Fruit fly (Drosophila melanogaster) whole organism, embryonic: Measurements from ENCODE around the gene RpL34b.

ENCODE experiments used
- Atf6 ChIP-seq: fragments of 200-800 bp; sonication (Bioruptor generic); IDR thresholded peaks from 2 replicates; pipeline ENCODE4 v1.3.6; 2022; ENCODE audit warnings: missing biosample characterization, missing genetic modification characterization
- CG10147 ChIP-seq: fragments of 200-800 bp; sonication (Bioruptor generic); optimal IDR thresholded peaks from 2 replicates; lab custom pipeline; 2019; ENCODE audit warnings: missing biosample characterization, mild to moderate bottlenecking, missing genetic modification characterization, moderate library complexity
- CG12659 ChIP-seq: fragments of 200-800 bp; sonication (Bioruptor generic); optimal IDR thresholded peaks from 3 replicates; lab custom pipeline; 2017; ENCODE audit warnings: mild to moderate bottlenecking, missing biosample characterization, missing genetic modification reagents, missing genetic modification characterization
- CG12744 ChIP-seq: fragments of 200-800 bp; sonication (Bioruptor generic); optimal IDR thresholded peaks from 2 replicates; lab custom pipeline; 2016; ENCODE audit warnings: missing biosample characterization, missing genetic modification characterization
- CG1603 ChIP-seq: fragments of 200-800 bp; sonication (Bioruptor generic); optimal IDR thresholded peaks from 2 replicates; lab custom pipeline; 2019; ENCODE audit warnings: missing biosample characterization, mild to moderate bottlenecking, missing genetic modification characterization, moderate library complexity
- CG17186 ChIP-seq: fragments of 200-800 bp; sonication (Bioruptor generic); optimal IDR thresholded peaks from 3 replicates; lab custom pipeline; 2017; ENCODE audit warnings: missing biosample characterization, missing genetic modification reagents, missing genetic modification characterization
- CG2120 ChIP-seq: fragments of 200-800 bp; sonication (Bioruptor generic); optimal IDR thresholded peaks from 3 replicates; lab custom pipeline; 2016; ENCODE audit warnings: missing biosample characterization, missing genetic modification characterization
- CG2875 ChIP-seq: fragments of 200-800 bp; sonication (Bioruptor generic); optimal IDR thresholded peaks from 2 replicates; lab custom pipeline; 2017; ENCODE audit warnings: missing biosample characterization, mild to moderate bottlenecking, missing genetic modification characterization, missing genetic modification reagents
- CG33557 ChIP-seq: fragments of 200-800 bp; sonication (Bioruptor generic); optimal IDR thresholded peaks from 2 replicates; lab custom pipeline; 2019; ENCODE audit warnings: missing biosample characterization, mild to moderate bottlenecking, missing genetic modification characterization, moderate library complexity
- CG3407 ChIP-seq: fragments of 200-800 bp; sonication (Bioruptor generic); optimal IDR thresholded peaks from 2 replicates; lab custom pipeline; 2018; ENCODE audit warnings: missing biosample characterization, mild to moderate bottlenecking, missing genetic modification characterization
- CG34376 ChIP-seq: fragments of 200-800 bp; sonication (Bioruptor generic); optimal IDR thresholded peaks from 2 replicates; lab custom pipeline; 2018; ENCODE audit warnings: missing biosample characterization, mild to moderate bottlenecking, missing genetic modification characterization
- CG4360 ChIP-seq: fragments of 200-800 bp; sonication (Bioruptor generic); IDR thresholded peaks from 2 replicates; pipeline ENCODE4 v1.3.6; 2022; ENCODE audit warnings: missing biosample characterization, missing genetic modification characterization
- CG4617 ChIP-seq: fragments of 200-800 bp; sonication (Bioruptor generic); optimal IDR thresholded peaks from 3 replicates; lab custom pipeline; 2016; ENCODE audit warnings: missing biosample characterization, missing genetic modification characterization, borderline replicate concordance
- CG4707 ChIP-seq: fragments of 200-800 bp; sonication (Bioruptor generic); optimal IDR thresholded peaks from 2 replicates; lab custom pipeline; 2018; ENCODE audit warnings: missing biosample characterization, mild to moderate bottlenecking, missing genetic modification characterization, moderate library complexity
- CG7357 ChIP-seq: fragments of 200-800 bp; sonication (Bioruptor generic); IDR thresholded peaks from 3 replicates; pipeline ENCODE4 v1.3.6; 2022; ENCODE audit warnings: missing biosample characterization, missing genetic modification characterization
- CG9437 ChIP-seq: fragments of 200-800 bp; sonication (Bioruptor generic); optimal IDR thresholded peaks from 2 replicates; lab custom pipeline; 2018; ENCODE audit warnings: missing biosample characterization, mild to moderate bottlenecking, missing genetic modification characterization
- CHES-1-like ChIP-seq: fragments of 200-800 bp; sonication (Bioruptor generic); optimal IDR thresholded peaks from 2 replicates; lab custom pipeline; 2016; ENCODE audit warnings: missing biosample characterization, missing genetic modification characterization
- Dek ChIP-seq: fragments of 200-800 bp; sonication (Bioruptor generic); optimal IDR thresholded peaks from 3 replicates; lab custom pipeline; 2019; ENCODE audit warnings: missing biosample characterization, mild to moderate bottlenecking, missing genetic modification characterization, moderate library complexity
- Dfd ChIP-seq, 2 experiments: fragments of >200 bp; optimal IDR thresholded peaks; 2 replicates each; lab custom pipeline; 2017; ENCODE audit warnings: missing biosample characterization in 2 of 2, missing genetic modification characterization in 2 of 2
- Kr ChIP-seq: fragments of 200-800 bp; sonication (Bioruptor generic); optimal IDR thresholded peaks from 2 replicates; lab custom pipeline; 2017; ENCODE audit warnings: missing biosample characterization, mild to moderate bottlenecking, missing genetic modification characterization
- MBD-R2 ChIP-seq: fragments of 200-800 bp; sonication (Bioruptor generic); IDR thresholded peaks from 2 replicates; pipeline ENCODE4 v1.3.6; 2022; ENCODE audit warnings: missing biosample characterization, missing genetic modification characterization
- MESR4 ChIP-seq: fragments of 200-800 bp; sonication (Bioruptor generic); optimal IDR thresholded peaks from 2 replicates; lab custom pipeline; 2018; ENCODE audit warnings: missing biosample characterization, mild to moderate bottlenecking, missing genetic modification characterization, moderate library complexity
- Mad ChIP-seq: fragments of 200-800 bp; sonication (Bioruptor generic); optimal IDR thresholded peaks from 2 replicates; lab custom pipeline; 2016; ENCODE audit warnings: missing biosample characterization, missing genetic modification characterization
- Nf-YA ChIP-seq: fragments of 200-800 bp; sonication (Bioruptor generic); IDR thresholded peaks from 2 replicates; pipeline ENCODE4 v1.3.6; 2022; ENCODE audit warnings: missing biosample characterization, missing genetic modification characterization
- Optix ChIP-seq: fragments of 200-800 bp; sonication (Bioruptor generic); IDR thresholded peaks from 3 replicates; pipeline ENCODE4 v1.3.6; 2022; ENCODE audit warnings: missing biosample characterization, missing genetic modification characterization
- Scr ChIP-seq: fragments of 200-800 bp; sonication (Bioruptor generic); IDR thresholded peaks from 2 replicates; pipeline ENCODE4 v1.3.6; 2022; ENCODE audit warnings: missing biosample characterization, missing genetic modification characterization; ENCODE audit not compliant: partially characterized antibody
- amos ChIP-seq: fragments of 200-800 bp; sonication (Bioruptor generic); IDR thresholded peaks from 2 replicates; pipeline ENCODE4 v1.3.6; 2022; ENCODE audit warnings: missing biosample characterization, missing genetic modification characterization; ENCODE audit not compliant: partially characterized antibody
- ap ChIP-seq: fragments of 200-800 bp; sonication (Bioruptor generic); IDR thresholded peaks from 2 replicates; pipeline ENCODE4 v1.3.6; 2022; ENCODE audit warnings: missing biosample characterization, missing genetic modification characterization
- ato ChIP-seq: fragments of 200-800 bp; sonication (Bioruptor generic); IDR thresholded peaks from 2 replicates; pipeline ENCODE4 v1.3.6; 2022; ENCODE audit warnings: missing biosample characterization, missing genetic modification characterization; ENCODE audit not compliant: partially characterized antibody
- btn ChIP-seq: fragments of 200-800 bp; sonication (Bioruptor generic); optimal IDR thresholded peaks from 2 replicates; lab custom pipeline; 2016; ENCODE audit warnings: missing biosample characterization, missing genetic modification characterization
- caup ChIP-seq: fragments of 200-800 bp; sonication (Bioruptor generic); optimal IDR thresholded peaks from 3 replicates; lab custom pipeline; 2017; ENCODE audit warnings: missing biosample characterization, mild to moderate bottlenecking, missing genetic modification characterization, moderate library complexity; ENCODE audit not compliant: severe bottlenecking
- danr ChIP-seq: fragments of 200-800 bp; sonication (Bioruptor generic); IDR thresholded peaks from 2 replicates; pipeline ENCODE4 v1.3.6; 2022; ENCODE audit warnings: missing biosample characterization, missing genetic modification characterization
- dmrt99B ChIP-seq: fragments of 200-800 bp; sonication (Bioruptor generic); optimal IDR thresholded peaks from 2 replicates; lab custom pipeline; 2018; ENCODE audit warnings: missing biosample characterization, mild to moderate bottlenecking, missing genetic modification characterization, moderate library complexity
- dpn ChIP-seq, 2 experiments: fragments of 200-800 bp; sonication (Bioruptor generic); optimal IDR thresholded peaks; 3 replicates each; lab custom pipeline; 2016; ENCODE audit warnings: missing biosample characterization in 2 of 2, missing genetic modification characterization in 2 of 2
- esg ChIP-seq: fragments of 200-800 bp; sonication (Bioruptor generic); conservative IDR thresholded peaks from 2 replicates; pipeline ENCODE4 v1.3.6; 2022; ENCODE audit warnings: missing biosample characterization, missing genetic modification characterization
- gfzf ChIP-seq: fragments of 200-800 bp; sonication (Bioruptor generic); optimal IDR thresholded peaks from 2 replicates; lab custom pipeline; 2016; ENCODE audit warnings: missing biosample characterization, mild to moderate bottlenecking, missing genetic modification characterization, moderate library complexity
- gsb-n ChIP-seq: fragments of 200-800 bp; sonication (Bioruptor generic); optimal IDR thresholded peaks from 3 replicates; lab custom pipeline; 2018; ENCODE audit warnings: missing biosample characterization, mild to moderate bottlenecking, missing genetic modification characterization
- kni ChIP-seq: fragments of 200-800 bp; sonication (Bioruptor generic); optimal IDR thresholded peaks from 3 replicates; lab custom pipeline; 2017; ENCODE audit warnings: mild to moderate bottlenecking, missing biosample characterization, missing genetic modification reagents, missing genetic modification characterization
- nmo ChIP-seq: fragments of 200-800 bp; sonication (Bioruptor generic); optimal IDR thresholded peaks from 2 replicates; lab custom pipeline; 2018; ENCODE audit warnings: missing biosample characterization, mild to moderate bottlenecking, missing genetic modification characterization, moderate library complexity
- oc ChIP-seq: fragments of 200-800 bp; sonication (Bioruptor generic); optimal IDR thresholded peaks from 2 replicates; lab custom pipeline; 2018; ENCODE audit warnings: missing biosample characterization, mild to moderate bottlenecking, missing genetic modification characterization, moderate library complexity
- peb ChIP-seq: fragments of 200-800 bp; sonication (Bioruptor generic); IDR thresholded peaks from 2 replicates; pipeline ENCODE4 v1.3.6; 2022; ENCODE audit warnings: missing biosample characterization, missing genetic modification characterization
- psq ChIP-seq: fragments of 200-800 bp; sonication (Bioruptor generic); optimal IDR thresholded peaks from 2 replicates; lab custom pipeline; 2017; ENCODE audit warnings: missing biosample characterization, missing genetic modification characterization
- repo ChIP-seq: fragments of 200-800 bp; sonication (Bioruptor generic); optimal IDR thresholded peaks from 2 replicates; lab custom pipeline; 2016; ENCODE audit warnings: missing biosample characterization, missing genetic modification characterization
- unc-4 ChIP-seq: fragments of 200-800 bp; sonication (Bioruptor generic); IDR thresholded peaks from 2 replicates; pipeline ENCODE4 v1.3.6; 2022; ENCODE audit warnings: missing biosample characterization, missing genetic modification characterization; ENCODE audit not compliant: partially characterized antibody
- wek ChIP-seq: fragments of 200-800 bp; sonication (Bioruptor generic); optimal IDR thresholded peaks from 3 replicates; lab custom pipeline; 2018; ENCODE audit warnings: missing biosample characterization, mild to moderate bottlenecking, missing genetic modification characterization, moderate library complexity
- zen ChIP-seq: fragments of 200-800 bp; sonication (Bioruptor generic); optimal IDR thresholded peaks from 3 replicates; lab custom pipeline; 2018; ENCODE audit warnings: missing biosample characterization, mild to moderate bottlenecking, missing genetic modification characterization, moderate library complexity
- zen2 ChIP-seq: fragments of 200-800 bp; sonication (Bioruptor generic); IDR thresholded peaks from 3 replicates; pipeline ENCODE4 v1.3.6; 2022; ENCODE audit warnings: missing biosample characterization, missing genetic modification characterization; ENCODE audit not compliant: partially characterized antibody

Gene RpL34b

dm6 chr3R:9351415-9352379 lies 49.3 kb downstream of the RpL34b start (continued):
- no peak for TF ChIP-seq ap (GFP tag; lab: Robert Waterston, UW)
- TF ChIP-seq CG4617 (GFP tag; lab: Kevin White, UChicago) = no peak
- no peak for TF ChIP-seq kni
- TF ChIP-seq CG2120 (GFP tag; lab: Kevin White, UChicago) = peak; percentile 91
- no peak for TF ChIP-seq amos (GFP tag; lab: Robert Waterston, UW)
- peak; percentile 66 for TF ChIP-seq CG34376 (GFP tag; lab: Kevin White, UChicago)
- no peak for TF ChIP-seq Dfd (GFP tag; optimal IDR thresholded peaks at IDR 0.05; lab: Kevin White, UChicago)
- TF ChIP-seq caup (GFP tag; lab: Kevin White, UChicago) = peak; percentile 85
- no peak for TF ChIP-seq zen (tag; lab: Kevin White, UChicago)
- peak; percentile 55; the same call in 1 of the 3 replicates for TF ChIP-seq CG7357 (GFP tag; lab: Robert Waterston, UW)
- TF ChIP-seq CG4707 (GFP tag; lab: Kevin White, UChicago) = no peak
- TF ChIP-seq CHES-1-like (GFP tag; lab: Kevin White, UChicago) = peak; percentile 59
- TF ChIP-seq oc (tag; lab: Kevin White, UChicago) = no peak
- no peak for TF ChIP-seq ato (GFP tag; lab: Robert Waterston, UW)
- peak; percentile 42 for TF ChIP-seq CG12744 (GFP tag; lab: Kevin White, UChicago)
- TF ChIP-seq MESR4 = no peak
- TF ChIP-seq CG17186 = no peak
- no peak for TF ChIP-seq Atf6 (GFP tag; lab: Robert Waterston, UW)
- peak; percentile 65 for TF ChIP-seq CG10147 (GFP tag; lab: Kevin White, UChicago)
- TF ChIP-seq Optix (GFP tag; lab: Robert Waterston, UW) = no peak
- TF ChIP-seq gsb-n = no peak
- TF ChIP-seq gfzf (GFP tag; lab: Kevin White, UChicago) = no peak
- TF ChIP-seq zen2 (GFP tag; lab: Robert Waterston, UW) = no peak
- TF ChIP-seq wek (GFP tag; lab: Kevin White, UChicago) = no peak
- no peak for TF ChIP-seq unc-4
- no peak for TF ChIP-seq peb
- no peak for TF ChIP-seq danr (GFP tag; lab: Robert Waterston, UW)
- no peak for TF ChIP-seq psq (GFP tag; lab: Kevin White, UChicago)
- peak; percentile 52 for TF ChIP-seq CG9437 (GFP tag; lab: Kevin White, UChicago)
- TF ChIP-seq MBD-R2 (GFP tag; lab: Robert Waterston, UW) = no peak
- TF ChIP-seq dmrt99B (tag; lab: Kevin White, UChicago) = peak; percentile 62
- no peak for TF ChIP-seq esg (GFP tag; lab: Robert Waterston, UW)
- TF ChIP-seq CG3407 (GFP tag; lab: Kevin White, UChicago) = no peak
- no peak for TF ChIP-seq Kr (GFP tag; lab: Kevin White, UChicago)
- peak; percentile 19 for TF ChIP-seq CG1603 (tag; lab: Kevin White, UChicago)
- TF ChIP-seq nmo = peak; percentile 45
- no peak for TF ChIP-seq Scr (GFP tag; lab: Robert Waterston, UW)
- TF ChIP-seq Nf-YA (GFP tag; lab: Robert Waterston, UW) = no peak
- TF ChIP-seq CG4360 (GFP tag; lab: Robert Waterston, UW) = no peak
- peak; percentile 49 for TF ChIP-seq CG12659 (GFP tag; lab: Kevin White, UChicago)
- TF ChIP-seq Mad (GFP tag; lab: Kevin White, UChicago) = no peak
- TF ChIP-seq dpn (GFP tag; optimal IDR thresholded peaks at IDR 0.05; lab: Kevin White, UChicago) = peak; percentile 63 to 71
- no peak for TF ChIP-seq CG33557
- TF ChIP-seq btn (GFP tag; lab: Kevin White, UChicago) = no peak
- TF ChIP-seq repo = peak; percentile 28
- TF ChIP-seq Dek = peak; percentile 47
- no peak for TF ChIP-seq CG2875
